Fruit fly (Drosophila melanogaster) Kc167 (cell line): ENCODE measurements around the gene Ku80.

Source experiments
- Myc ChIP-seq: fragments of >200 bp; optimal IDR thresholded peaks from 2 replicates; lab custom pipeline; 2017; ENCODE audit warnings: missing external identifiers
- Sin3A ChIP-seq: fragments of >200 bp; optimal IDR thresholded peaks from 2 replicates; lab custom pipeline; 2018; ENCODE audit warnings: missing external identifiers
- psq ChIP-seq: fragments of >200 bp; optimal IDR thresholded peaks from 2 replicates; lab custom pipeline; 2017; ENCODE audit warnings: missing external identifiers

- TF ChIP-seq Myc (lab: Kevin White, UChicago): no peak
- no peak for TF ChIP-seq psq (lab: Kevin White, UChicago)
- no peak for TF ChIP-seq Sin3A (lab: Kevin White, UChicago)
These were observed 18.9 kb downstream of the Ku80 start, which contains the start of gene Mtr4 for dm6 chr2L:15752096-15752495.
